Worm (Caenorhabditis elegans): Measurements from ENCODE around the gene C01G10.17.

DNA sequence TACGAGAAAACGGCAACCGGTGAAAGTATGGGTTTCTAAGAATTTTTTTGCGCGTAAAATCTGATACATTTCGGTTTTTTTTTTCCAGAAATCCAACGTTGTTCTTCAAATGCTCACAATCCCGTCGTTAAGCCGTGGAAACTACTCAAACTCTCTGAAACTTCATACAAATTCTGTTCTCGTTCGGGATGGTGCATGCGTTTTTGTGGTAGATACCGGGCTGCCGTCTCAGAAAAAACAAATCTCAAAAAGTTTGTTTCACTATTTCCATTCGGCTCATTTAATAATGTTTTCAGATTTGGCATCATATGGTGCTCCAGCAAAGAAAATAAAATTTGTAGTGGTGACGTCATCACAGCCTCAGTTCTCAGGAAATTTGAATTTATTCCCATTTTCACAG, 35.8 kb upstream of the C01G10.17 start:
- TF ChIP-seq flt-1 (GFP tag; IDR thresholded peaks at IDR 0.05) (no peak), ztf-29 (GFP tag; IDR thresholded peaks at IDR 0.05) (no peak), ref-1 (GFP tag; conservative IDR thresholded peaks at IDR 0.05) (no peak), cog-1 (tag; optimal IDR thresholded peaks at IDR 0.05) (no peak), tab-1 (GFP tag; IDR thresholded peaks at IDR 0.05) (no peak), klf-2 (GFP tag; conservative IDR thresholded peaks at IDR 0.05) (no peak), med-1 (GFP tag; optimal IDR thresholded peaks at IDR 0.05; ENCODE audit: insufficient read depth) (no peak)
